Worm (Caenorhabditis elegans) whole organism, L1 larva: ENCODE results near the gene lgc-54.

Experiments used
- Y116A8C.19 ChIP-seq: sonication (generic microtip); optimal IDR thresholded peaks from 2 replicates; lab custom pipeline; 2016; ENCODE audit warnings: missing compliant biosample characterization, missing genetic modification characterization, borderline replicate concordance
- ceh-63 ChIP-seq: fragments of 200-800 bp; sonication (Bioruptor generic); optimal IDR thresholded peaks from 2 replicates; lab custom pipeline; 2018; ENCODE audit warnings: mild to moderate bottlenecking, missing genetic modification characterization, missing compliant biosample characterization
- ces-1 ChIP-seq: fragments of 150-350 bp; optimal IDR thresholded peaks from 2 replicates; lab custom pipeline; 2014; ENCODE audit warnings: missing biosample characterization, missing genetic modification reagents, missing genetic modification characterization
- egl-27 ChIP-seq, 2 experiments: fragments of 150-350 bp in 1 of 2; sonication (generic microtip); optimal IDR thresholded peaks; 3 replicates each; lab custom pipeline; 2017 to 2018; ENCODE audit warnings: missing biosample characterization in 2 of 2, missing genetic modification characterization in 2 of 2, missing genetic modification reagents in 2 of 2
- fkh-8 ChIP-seq: sonication (generic microtip); optimal IDR thresholded peaks from 2 replicates; lab custom pipeline; 2016; ENCODE audit warnings: mild to moderate bottlenecking, missing genetic modification characterization, missing compliant biosample characterization
- lin-35 ChIP-seq, 2 experiments: fragments of 150-350 bp; optimal IDR thresholded peaks; 2 replicates each; lab custom pipeline; 2014; ENCODE audit warnings: missing biosample characterization in 2 of 2, missing genetic modification characterization in 2 of 2, missing genetic modification reagents in 2 of 2
- nhr-11 ChIP-seq: fragments of 150-350 bp; optimal IDR thresholded peaks from 2 replicates; lab custom pipeline; 2014; ENCODE audit warnings: missing biosample characterization, missing genetic modification characterization
- nhr-76 ChIP-seq: sonication (generic microtip); optimal IDR thresholded peaks from 2 replicates; lab custom pipeline; 2017; ENCODE audit warnings: missing biosample characterization, missing genetic modification characterization
- unc-30 ChIP-seq: sonication (generic microtip); optimal IDR thresholded peaks from 2 replicates; lab custom pipeline; 2017; ENCODE audit warnings: missing biosample characterization, missing genetic modification characterization
- vab-15 ChIP-seq: sonication (generic microtip); optimal IDR thresholded peaks from 2 replicates; lab custom pipeline; 2017; ENCODE audit warnings: missing genotype, mild to moderate bottlenecking, missing genetic modification characterization, missing compliant biosample characterization
- zag-1 ChIP-seq: fragments of 150-350 bp; optimal IDR thresholded peaks from 2 replicates; lab custom pipeline; 2014; ENCODE audit warnings: missing biosample characterization, missing genetic modification characterization

ce11 chrV:6880623-6881022 is 34.2 kb upstream of the lgc-54 start:
- no peak for TF ChIP-seq unc-30 (tag; lab: Kevin White, UChicago)
- TF ChIP-seq nhr-76: no peak
- TF ChIP-seq lin-35 (GFP tag; optimal IDR thresholded peaks at IDR 0.05; lab: Kevin White, UChicago): peak in 1 of 2 experiments; percentile 21
- no peak for TF ChIP-seq vab-15 (tag; lab: Kevin White, UChicago)
- TF ChIP-seq Y116A8C.19: no peak
- no peak for TF ChIP-seq zag-1 (tag; lab: Kevin White, UChicago)
- TF ChIP-seq ceh-63 (GFP tag; lab: Kevin White, UChicago): no peak
- TF ChIP-seq ces-1 (GFP tag; lab: Kevin White, UChicago): no peak
- no peak for TF ChIP-seq fkh-8 (tag; lab: Kevin White, UChicago)
- no peak for TF ChIP-seq egl-27 (tag; optimal IDR thresholded peaks at IDR 0.05; lab: Kevin White, UChicago)
- TF ChIP-seq nhr-11 (tag; lab: Kevin White, UChicago): no peak
